Fruit fly (Drosophila melanogaster) whole organism, pupa: ENCODE measurements around the gene Atf3.

Source experiments
- CG10348 ChIP-seq: fragments of 200-800 bp; sonication (Bioruptor generic); IDR thresholded peaks from 2 replicates; pipeline ENCODE4 v1.3.6; 2022; ENCODE audit warnings: missing biosample characterization, missing genetic modification characterization
- CG12605 ChIP-seq: fragments of 200-800 bp; sonication (Bioruptor generic); IDR thresholded peaks from 2 replicates; pipeline ENCODE4 v1.3.6; 2022; ENCODE audit warnings: missing biosample characterization, missing genetic modification characterization
- CG13204 ChIP-seq: fragments of 200-800 bp; sonication (Bioruptor generic); optimal IDR thresholded peaks from 2 replicates; lab custom pipeline; 2018; ENCODE audit warnings: missing biosample characterization, mild to moderate bottlenecking, missing genetic modification characterization, moderate library complexity
- CG14655 ChIP-seq: fragments of 200-800 bp; sonication (Bioruptor generic); optimal IDR thresholded peaks from 3 replicates; lab custom pipeline; 2017; ENCODE audit warnings: mild to moderate bottlenecking, missing biosample characterization, missing genetic modification reagents, missing genetic modification characterization
- CG15710 ChIP-seq: fragments of 200-800 bp; sonication (Bioruptor generic); optimal IDR thresholded peaks from 2 replicates; lab custom pipeline; 2018; ENCODE audit warnings: missing biosample characterization, mild to moderate bottlenecking, missing genetic modification characterization, moderate library complexity
- CG17806 ChIP-seq: fragments of 200-800 bp; sonication (Bioruptor generic); optimal IDR thresholded peaks from 2 replicates; lab custom pipeline; 2018; ENCODE audit warnings: missing biosample characterization, mild to moderate bottlenecking, missing genetic modification characterization, moderate library complexity
- CG32121 ChIP-seq: fragments of 200-800 bp; sonication (Bioruptor generic); IDR thresholded peaks from 2 replicates; pipeline ENCODE4 v1.3.6; 2022; ENCODE audit warnings: missing biosample characterization, missing genetic modification characterization
- CG4496 ChIP-seq: fragments of 200-800 bp; sonication (Bioruptor generic); IDR thresholded peaks from 3 replicates; pipeline ENCODE4 v1.3.6; 2022; ENCODE audit warnings: missing biosample characterization, missing genetic modification characterization
- CG8159 ChIP-seq: fragments of 200-800 bp; sonication (Bioruptor generic); optimal IDR thresholded peaks from 3 replicates; lab custom pipeline; 2018; ENCODE audit warnings: missing biosample characterization, mild to moderate bottlenecking, missing genetic modification characterization, moderate library complexity
- CG8301 ChIP-seq: fragments of 200-800 bp; sonication (Bioruptor generic); optimal IDR thresholded peaks from 2 replicates; lab custom pipeline; 2018; ENCODE audit warnings: missing biosample characterization, mild to moderate bottlenecking, missing genetic modification characterization
- D1 ChIP-seq: fragments of 200-800 bp; sonication (Bioruptor generic); optimal IDR thresholded peaks from 2 replicates; lab custom pipeline; 2018; ENCODE audit warnings: missing biosample characterization, mild to moderate bottlenecking, missing genetic modification characterization, moderate library complexity
- EcR ChIP-seq: fragments of 200-800 bp; sonication (Bioruptor generic); optimal IDR thresholded peaks from 3 replicates; lab custom pipeline; 2019; ENCODE audit warnings: missing biosample characterization, missing genetic modification characterization, mild to moderate bottlenecking, moderate library complexity, missing genetic modification reagents
- Ets98B ChIP-seq: fragments of 200-800 bp; sonication (Bioruptor generic); IDR thresholded peaks from 2 replicates; pipeline ENCODE4 v1.3.6; 2022; ENCODE audit warnings: missing biosample characterization, missing genetic modification characterization
- Pif1A ChIP-seq: fragments of 200-800 bp; sonication (Bioruptor generic); optimal IDR thresholded peaks from 3 replicates; lab custom pipeline; 2016; ENCODE audit warnings: missing biosample characterization, missing genetic modification characterization
- Pif1B ChIP-seq: fragments of 200-800 bp; sonication (Bioruptor generic); optimal IDR thresholded peaks from 3 replicates; lab custom pipeline; 2016; ENCODE audit warnings: missing biosample characterization, missing genetic modification characterization
- Snoo ChIP-seq: fragments of 200-800 bp; sonication (Bioruptor generic); optimal IDR thresholded peaks from 3 replicates; lab custom pipeline; 2017; ENCODE audit warnings: missing biosample characterization, mild to moderate bottlenecking, missing genetic modification characterization, inconsistent platforms
- fd96Ca ChIP-seq: fragments of 200-800 bp; sonication (Bioruptor generic); IDR thresholded peaks from 3 replicates; pipeline ENCODE4 v1.3.6; 2022; ENCODE audit warnings: missing biosample characterization, missing genetic modification characterization
- gl ChIP-seq: fragments of 200-800 bp; sonication (Bioruptor generic); optimal IDR thresholded peaks from 2 replicates; lab custom pipeline; 2018; ENCODE audit warnings: missing biosample characterization, mild to moderate bottlenecking, missing genetic modification characterization
- rn ChIP-seq: fragments of 200-800 bp; sonication (Bioruptor generic); IDR thresholded peaks from 2 replicates; pipeline ENCODE4 v1.3.6; 2022; ENCODE audit warnings: missing biosample characterization, missing genetic modification characterization

Atf3 gene

DNA sequence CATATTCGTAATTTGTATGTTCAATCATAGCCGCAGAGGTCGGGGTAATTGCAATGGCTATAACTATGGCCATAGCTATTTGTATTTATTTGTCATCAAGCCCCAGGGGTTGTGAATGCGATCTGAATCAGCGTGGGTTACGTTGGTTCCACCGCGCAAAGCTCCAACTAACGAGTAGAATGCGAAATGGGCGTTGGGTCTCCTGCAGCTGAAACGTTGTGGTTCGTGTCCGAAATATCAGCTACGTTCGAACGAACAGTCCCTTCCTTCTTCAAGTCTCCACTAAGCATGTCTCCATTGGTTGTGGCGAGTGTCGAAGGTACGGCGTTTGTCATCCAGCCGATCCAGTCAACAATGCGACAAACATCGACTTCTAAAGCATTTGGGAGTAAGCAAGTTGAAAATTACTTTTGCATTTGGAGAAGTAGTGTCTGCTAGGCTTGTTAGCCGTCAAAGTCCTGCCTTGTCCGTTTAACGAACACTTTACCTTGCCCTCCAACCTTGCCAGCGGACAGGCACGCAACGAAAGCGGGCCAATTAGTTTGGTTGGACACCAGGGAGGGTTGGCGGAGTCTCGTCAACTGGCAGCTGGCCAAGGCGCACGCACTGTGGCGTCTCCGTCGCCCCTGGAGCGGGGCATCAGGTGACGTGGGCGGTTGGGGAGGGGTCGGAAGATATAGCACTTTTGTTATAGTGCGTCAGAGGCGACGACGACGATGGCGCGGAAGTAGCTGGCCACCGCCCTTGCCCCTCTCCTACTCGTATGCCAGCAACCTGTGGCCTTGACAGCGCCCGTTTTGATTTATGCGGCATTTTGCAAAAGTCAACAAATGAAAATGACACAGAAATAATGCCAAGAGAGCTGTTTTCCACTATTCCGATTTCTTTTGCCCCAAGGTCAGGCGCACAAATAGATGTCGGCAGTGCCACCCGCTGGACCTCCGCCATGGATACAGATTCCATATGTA lies 12.1 kb upstream of the Atf3 start, which contains the start of gene CG32812:
TSS of gene CG32812 (plus strand) at position 423 of the 968 bp plus-strand sequence.
- TF ChIP-seq fd96Ca (GFP tag; lab: Robert Waterston, UW), result no peak
- 0 out of 2 replicates have a peak, but pooled peaks have one; percentile 4 for TF ChIP-seq CG12605 (GFP tag; lab: Robert Waterston, UW)

- TF ChIP-seq CG12605 (GFP tag; lab: Robert Waterston, UW) (no peak), CG4496 (GFP tag; lab: Robert Waterston, UW) (peak; percentile 65; the same call in 2 of the 3 replicates), Pif1A (GFP tag; lab: Kevin White, UChicago) (no peak), CG32121 (GFP tag; lab: Robert Waterston, UW) (peak; percentile 67), fd96Ca (GFP tag; lab: Robert Waterston, UW) (peak; percentile 50; the same call in 1 of the 3 replicates)
Measured at dm6 chrX:1286136-1286535, 11.1 kb upstream of the Atf3 start.

DNA sequence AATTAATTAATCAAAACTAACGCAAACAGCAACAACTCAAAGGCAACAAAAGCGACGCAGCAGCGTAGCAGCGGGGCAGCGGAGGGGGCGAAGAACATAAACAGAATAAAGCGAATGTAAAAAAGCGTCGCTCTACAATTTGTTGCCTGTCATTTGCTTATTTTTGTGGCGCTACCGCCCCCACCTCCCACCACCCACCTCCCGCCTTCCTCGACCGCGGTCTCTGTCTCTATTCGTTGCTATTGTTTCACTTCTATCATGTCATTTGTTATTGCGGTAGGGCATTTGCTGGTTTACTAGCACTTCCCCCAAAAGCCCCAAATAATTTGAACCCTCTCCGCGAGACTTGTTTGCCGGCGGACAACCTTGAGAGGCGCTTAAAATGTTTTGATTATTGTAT lies 10.2 kb upstream of the Atf3 start:
- TF ChIP-seq CG15710 (tag; lab: Kevin White, UChicago), result no peak
- TF ChIP-seq Pif1A (GFP tag; lab: Kevin White, UChicago), result no peak
- TF ChIP-seq CG10348 (GFP tag; lab: Robert Waterston, UW), result no peak
- no peak for TF ChIP-seq fd96Ca (GFP tag; lab: Robert Waterston, UW)
- no peak for TF ChIP-seq gl (tag; lab: Kevin White, UChicago)
- no peak for TF ChIP-seq CG8301 (tag; lab: Kevin White, UChicago)
- TF ChIP-seq Pif1B (GFP tag; lab: Kevin White, UChicago), result no peak
- no peak for TF ChIP-seq CG17806 (tag; lab: Kevin White, UChicago)
- TF ChIP-seq Snoo (tag; lab: Kevin White, UChicago), result no peak
- no peak for TF ChIP-seq D1 (tag; lab: Kevin White, UChicago)
- no peak for TF ChIP-seq CG12605 (GFP tag; lab: Robert Waterston, UW)
- TF ChIP-seq EcR (GFP tag; lab: Kevin White, UChicago), result no peak
- no peak for TF ChIP-seq CG8159 (tag; lab: Kevin White, UChicago)
- no peak for TF ChIP-seq CG13204 (GFP tag; lab: Kevin White, UChicago)
- no peak for TF ChIP-seq CG14655 (GFP tag; lab: Kevin White, UChicago)
- no peak for TF ChIP-seq CG32121 (GFP tag; lab: Robert Waterston, UW)
- no peak for TF ChIP-seq rn (GFP tag; lab: Robert Waterston, UW)
- no peak for TF ChIP-seq CG4496 (GFP tag; lab: Robert Waterston, UW)

- TF ChIP-seq Ets98B (GFP tag; lab: Robert Waterston, UW) (no peak), CG4496 (GFP tag; lab: Robert Waterston, UW) (0 out of 3 replicates have a peak, but pooled peaks have one; percentile 15)
Measured at dm6 chrX:1284238-1284637, 9.2 kb upstream of the Atf3 start.

DNA sequence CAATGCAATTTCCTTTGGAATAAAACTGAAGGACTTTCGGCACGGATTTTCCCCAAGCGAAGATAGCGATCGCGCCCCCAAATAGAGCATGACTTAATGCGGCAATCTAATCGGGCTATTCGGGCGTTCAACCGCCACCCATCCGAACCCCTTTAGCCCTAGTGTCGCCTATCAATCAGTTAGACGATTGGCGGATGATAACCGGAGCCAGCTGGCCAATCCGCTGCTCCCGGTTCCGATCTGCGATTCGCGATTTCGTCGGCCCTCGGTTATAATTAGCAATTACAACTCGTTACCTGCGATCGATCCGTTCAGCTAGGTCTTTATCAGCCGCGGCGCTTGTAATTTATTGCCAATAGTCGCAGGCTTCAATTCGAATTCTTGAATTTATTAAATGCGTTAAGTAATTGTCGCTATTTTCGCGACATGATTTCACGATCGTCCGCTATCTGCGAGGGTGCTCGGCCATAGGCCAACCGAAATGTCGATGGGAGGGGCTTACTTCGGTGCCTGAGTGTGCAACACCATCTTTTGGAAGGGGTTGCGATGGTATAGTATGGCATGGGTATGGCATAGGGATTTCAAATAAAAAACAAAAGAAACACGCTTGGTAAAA lies 8.0 kb upstream of the Atf3 start:
- TF ChIP-seq rn (GFP tag; lab: Robert Waterston, UW), result no peak
- TF ChIP-seq Ets98B (GFP tag; lab: Robert Waterston, UW), result no peak
- no peak for TF ChIP-seq gl (tag; lab: Kevin White, UChicago)
- no peak for TF ChIP-seq CG14655 (GFP tag; lab: Kevin White, UChicago)
- no peak for TF ChIP-seq Pif1B (GFP tag; lab: Kevin White, UChicago)
- TF ChIP-seq CG13204 (GFP tag; lab: Kevin White, UChicago), result no peak
- TF ChIP-seq CG4496 (GFP tag; lab: Robert Waterston, UW), result no peak
- TF ChIP-seq, all 21 proteins: peak for 0

DNA sequence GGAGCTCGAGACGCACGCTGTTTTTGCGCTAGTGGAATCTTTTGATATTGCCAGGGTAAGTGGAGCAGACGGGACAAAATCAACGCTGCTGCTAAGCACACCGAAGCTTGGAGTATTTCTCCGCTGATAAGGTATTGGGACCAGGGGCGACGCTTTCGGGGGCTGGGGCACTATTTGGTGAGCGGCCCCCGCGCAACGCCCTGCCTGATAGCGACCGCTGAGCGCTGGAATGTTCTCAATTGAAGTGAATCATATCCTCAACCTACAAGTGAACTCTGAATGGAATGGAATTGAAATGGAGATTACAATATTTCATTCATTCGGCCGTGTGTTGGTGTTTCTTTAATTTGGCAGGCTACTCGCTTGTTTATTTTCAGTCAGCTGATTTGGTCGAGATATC lies 7.3 kb upstream of the Atf3 start:
- TF ChIP-seq D1 (tag; lab: Kevin White, UChicago), result no peak
- TF ChIP-seq CG8301 (tag; lab: Kevin White, UChicago), result no peak
- TF ChIP-seq gl (tag; lab: Kevin White, UChicago), result no peak
- peak; percentile 30 for TF ChIP-seq EcR (GFP tag; lab: Kevin White, UChicago)
